Fruit fly (Drosophila melanogaster): Measurements from ENCODE around the gene Plp.

DNA sequence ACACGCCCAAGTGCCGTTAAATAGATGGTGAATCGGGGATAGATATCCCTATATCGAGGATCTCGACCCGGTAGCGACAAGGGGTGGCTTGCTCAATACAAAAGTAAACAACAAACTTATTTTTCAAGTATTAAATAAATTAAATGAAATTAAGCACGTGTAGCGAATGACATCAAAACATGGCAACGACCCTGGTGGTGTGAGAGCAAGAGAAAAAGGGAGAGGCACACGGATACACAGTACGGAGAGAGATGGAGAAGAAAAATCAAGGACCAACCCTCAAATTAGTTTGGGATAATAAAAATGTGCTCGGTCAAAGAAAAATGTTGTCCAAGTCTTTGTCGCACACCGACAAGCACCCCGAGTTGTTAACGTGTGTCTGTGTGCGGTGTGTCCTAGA lies 73.5 kb downstream of the Plp start:
- TF ChIP-seq CG9948 (tag; optimal IDR thresholded peaks at IDR 0.05): no peak
- no peak for TF ChIP-seq Snoo (tag; optimal IDR thresholded peaks at IDR 0.05)
- TF ChIP-seq CG13204 (GFP tag; optimal IDR thresholded peaks at IDR 0.05): no peak
- no peak for TF ChIP-seq CG4496 (GFP tag; IDR thresholded peaks at IDR 0.05)
- TF ChIP-seq EcR (GFP tag; optimal IDR thresholded peaks at IDR 0.05): no peak
- no peak for TF ChIP-seq CG8159 (tag; optimal IDR thresholded peaks at IDR 0.05)
- TF ChIP-seq CG10348 (GFP tag; IDR thresholded peaks at IDR 0.05): no peak
- TF ChIP-seq CG12605 (GFP tag; IDR thresholded peaks at IDR 0.05): no peak
- TF ChIP-seq CG17806 (tag; optimal IDR thresholded peaks at IDR 0.05): no peak
- no peak for TF ChIP-seq Ets98B (GFP tag; IDR thresholded peaks at IDR 0.05)
- TF ChIP-seq Pif1B (GFP tag; optimal IDR thresholded peaks at IDR 0.05): no peak
- TF ChIP-seq fd96Ca (GFP tag; IDR thresholded peaks at IDR 0.05): no peak
